Fruit fly (Drosophila melanogaster) whole organism, wandering third instar larva: Measurements from ENCODE around the gene Pgant4.
A peak's percentile ranks its signal among the peaks of the same experiment; 100 is the strongest.

Experiments
- Abd-B ChIP-seq: fragments of >200 bp; optimal IDR thresholded peaks from 2 replicates; lab custom pipeline; 2017; ENCODE audit warnings: missing biosample characterization, missing genetic modification characterization
- CG32264 ChIP-seq: fragments of 200-800 bp; sonication (Bioruptor generic); optimal IDR thresholded peaks from 2 replicates; lab custom pipeline; 2016; ENCODE audit warnings: missing biosample characterization, missing genetic modification characterization
- CG9705 ChIP-seq: fragments of 200-800 bp; sonication (Bioruptor generic); optimal IDR thresholded peaks from 2 replicates; lab custom pipeline; 2018; ENCODE audit warnings: missing biosample characterization, mild to moderate bottlenecking, missing genetic modification characterization
- CrebA ChIP-seq: fragments of 200-800 bp; sonication (Bioruptor generic); optimal IDR thresholded peaks from 2 replicates; lab custom pipeline; 2016; ENCODE audit warnings: missing biosample characterization, mild to moderate bottlenecking, missing genetic modification characterization, borderline replicate concordance
- Dfd ChIP-seq: fragments of >200 bp; optimal IDR thresholded peaks from 2 replicates; lab custom pipeline; 2017; ENCODE audit warnings: missing biosample characterization, missing genetic modification characterization
- Dif ChIP-seq: fragments of 200-275, 200-300 bp; sonication (Bioruptor generic); optimal IDR thresholded peaks from 2 replicates; lab custom pipeline; 2018; ENCODE audit warnings: missing biosample characterization, missing genetic modification characterization; ENCODE audit not compliant: partially characterized antibody
- GATAd ChIP-seq: sonication (Bioruptor generic); optimal IDR thresholded peaks from 2 replicates; lab custom pipeline; 2016; ENCODE audit warnings: missing biosample characterization, missing genetic modification characterization
- HLH106 ChIP-seq: fragments of 200-800 bp; optimal IDR thresholded peaks from 3 replicates; lab custom pipeline; 2019; ENCODE audit warnings: missing biosample characterization, mild to moderate bottlenecking, missing genetic modification characterization, moderate library complexity
- Hnf4 ChIP-seq: fragments of 200-800 bp; sonication (Bioruptor generic); optimal IDR thresholded peaks from 2 replicates; lab custom pipeline; 2016; ENCODE audit warnings: missing biosample characterization, mild to moderate bottlenecking, missing genetic modification characterization
- Hr83 ChIP-seq: fragments of 200-300 bp; sonication (Bioruptor generic); optimal IDR thresholded peaks from 2 replicates; lab custom pipeline; 2016; ENCODE audit warnings: missing biosample characterization, mild to moderate bottlenecking, missing genetic modification characterization, moderate library complexity; ENCODE audit not compliant: poor library complexity, severe bottlenecking
- Jra ChIP-seq: sonication (Bioruptor generic); optimal IDR thresholded peaks from 2 replicates; lab custom pipeline; 2016; ENCODE audit warnings: missing biosample characterization, missing genetic modification characterization
- N ChIP-seq: fragments of >200 bp; optimal IDR thresholded peaks from 2 replicates; lab custom pipeline; 2018; ENCODE audit warnings: missing biosample characterization, missing external identifiers, missing genetic modification characterization
- OdsH ChIP-seq: fragments of 200-800 bp; sonication (Bioruptor generic); optimal IDR thresholded peaks from 2 replicates; lab custom pipeline; 2016; ENCODE audit warnings: missing biosample characterization, mild to moderate bottlenecking, missing genetic modification characterization
- Rel ChIP-seq, 2 experiments: fragments of 200-800 bp; sonication (Bioruptor generic) in 1 of 2; optimal IDR thresholded peaks; 2 replicates in 1 of 2; 3 replicates in 1 of 2; lab custom pipeline; 2016 to 2019; ENCODE audit warnings: mild to moderate bottlenecking in 2 of 2, missing biosample characterization in 2 of 2, missing genetic modification characterization in 2 of 2, moderate library complexity in 1 of 2
- Sp1 ChIP-seq: fragments of 200-800 bp; sonication (Bioruptor generic); optimal IDR thresholded peaks from 3 replicates; lab custom pipeline; 2019; ENCODE audit warnings: missing biosample characterization, mild to moderate bottlenecking, missing genetic modification characterization, moderate library complexity
- br ChIP-seq: fragments of 200-800 bp; sonication (Bioruptor generic); optimal IDR thresholded peaks from 2 replicates; lab custom pipeline; 2016; ENCODE audit warnings: missing biosample characterization, missing genetic modification characterization
- brk ChIP-seq: fragments of 200-800 bp; sonication (Bioruptor generic); optimal IDR thresholded peaks from 2 replicates; lab custom pipeline; 2016; ENCODE audit warnings: missing biosample characterization, mild to moderate bottlenecking, missing genetic modification characterization
- dl ChIP-seq, 2 experiments: fragments of 175-275, 200-275 bp in 1 of 2; fragments of 200-275 bp in 1 of 2; sonication (Bioruptor generic); optimal IDR thresholded peaks; lab custom pipeline; 2018; ENCODE audit warnings: mild to moderate bottlenecking in 2 of 2, missing biosample characterization in 2 of 2, missing genetic modification characterization in 2 of 2, moderate library complexity in 2 of 2; ENCODE audit not compliant: partially characterized antibody in 2 of 2, insufficient read depth in 1 of 2
- dmrt93B ChIP-seq: fragments of 200-800 bp; sonication (Bioruptor generic); optimal IDR thresholded peaks from 2 replicates; lab custom pipeline; 2018; ENCODE audit warnings: missing biosample characterization, mild to moderate bottlenecking, missing genetic modification characterization
- dsf ChIP-seq: sonication (Bioruptor generic); optimal IDR thresholded peaks from 2 replicates; lab custom pipeline; 2016; ENCODE audit warnings: missing biosample characterization, missing genetic modification characterization, borderline replicate concordance
- foxo ChIP-seq, 2 experiments: fragments of 200-800 bp; sonication (Bioruptor generic); optimal IDR thresholded peaks; 2 replicates in 1 of 2; 3 replicates in 1 of 2; lab custom pipeline; 2016 to 2017; ENCODE audit warnings: missing biosample characterization in 2 of 2, missing genetic modification characterization in 2 of 2
- fru ChIP-seq: fragments of 200-800 bp; sonication (Bioruptor generic); optimal IDR thresholded peaks from 3 replicates; lab custom pipeline; 2016; ENCODE audit warnings: missing biosample characterization, mild to moderate bottlenecking, missing genetic modification characterization
- h ChIP-seq: fragments of 200-800 bp; sonication (Bioruptor generic); optimal IDR thresholded peaks from 3 replicates; lab custom pipeline; 2016; ENCODE audit warnings: missing biosample characterization, mild to moderate bottlenecking, missing genetic modification characterization
- jim ChIP-seq: fragments of 175-275, 200-325 bp; sonication (Bioruptor generic); optimal IDR thresholded peaks from 2 replicates; lab custom pipeline; 2016; ENCODE audit warnings: missing biosample characterization, mild to moderate bottlenecking, missing genetic modification characterization
- pan ChIP-seq: fragments of >200 bp; optimal IDR thresholded peaks from 2 replicates; lab custom pipeline; 2017
- psq ChIP-seq: fragments of 200-800 bp; sonication (Bioruptor generic); optimal IDR thresholded peaks from 3 replicates; lab custom pipeline; 2017; ENCODE audit warnings: missing biosample characterization, mild to moderate bottlenecking, missing genetic modification characterization, moderate library complexity
- rgr ChIP-seq: fragments of 200-800 bp; sonication (Bioruptor generic); optimal IDR thresholded peaks from 3 replicates; lab custom pipeline; 2016; ENCODE audit warnings: missing biosample characterization, mild to moderate bottlenecking, missing genetic modification characterization
- sv ChIP-seq: fragments of 200-800 bp; sonication (Bioruptor generic); optimal IDR thresholded peaks from 3 replicates; lab custom pipeline; 2016; ENCODE audit warnings: missing biosample characterization, missing genetic modification characterization
- tai ChIP-seq: sonication (Bioruptor generic); optimal IDR thresholded peaks from 2 replicates; lab custom pipeline; 2016; ENCODE audit warnings: missing biosample characterization, missing genetic modification characterization
- usp ChIP-seq: fragments of >200 bp; optimal IDR thresholded peaks from 2 replicates; lab custom pipeline; 2017; ENCODE audit warnings: missing biosample characterization, missing genetic modification characterization
- woc ChIP-seq: sonication (Bioruptor generic); optimal IDR thresholded peaks from 2 replicates; lab custom pipeline; 2016; ENCODE audit warnings: missing biosample characterization, mild to moderate bottlenecking, missing genetic modification characterization

The Pgant4 gene

dm6 chr2L:3437068-3437467, 35.3 kb upstream of the Pgant4 start (continued):
- no peak for TF ChIP-seq jim (GFP tag; lab: Kevin White, UChicago)
- peak; percentile 28 for TF ChIP-seq GATAd (GFP tag; lab: Kevin White, UChicago)
- no peak for TF ChIP-seq Abd-B (GFP tag; lab: Kevin White, UChicago)

DNA sequence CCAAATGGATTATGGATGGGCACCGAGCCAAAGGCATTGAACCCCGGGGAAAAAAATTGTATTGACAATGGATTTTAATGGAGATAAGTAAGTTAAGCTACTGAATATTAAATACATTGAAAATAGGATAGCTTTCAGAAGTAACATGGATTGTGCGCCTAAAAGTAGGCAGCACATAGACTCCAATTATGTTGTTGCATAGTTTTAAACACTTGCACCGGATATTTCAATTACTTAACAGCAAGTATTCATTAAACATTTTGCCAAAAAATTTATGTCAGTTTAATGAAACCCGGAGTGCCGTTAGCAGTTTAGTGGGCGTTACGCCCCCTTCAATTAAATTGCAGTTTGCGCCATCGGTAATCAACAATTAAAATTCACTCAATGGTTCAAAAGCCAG, 34.3 kb upstream of the Pgant4 start:
- TF ChIP-seq pan (lab: Kevin White, UChicago): no peak

- TF ChIP-seq usp (GFP tag; lab: Kevin White, UChicago) (no peak), woc (GFP tag; lab: Kevin White, UChicago) (no peak), h (GFP tag; lab: Kevin White, UChicago) (no peak), dmrt93B (GFP tag; lab: Kevin White, UChicago) (no peak), psq (GFP tag; lab: Kevin White, UChicago) (no peak), brk (GFP tag; lab: Kevin White, UChicago) (no peak), CG9705 (no peak), br (GFP tag; lab: Kevin White, UChicago) (no peak), N (no peak), dsf (no peak), fru (GFP tag; lab: Kevin White, UChicago) (no peak), tai (no peak), jim (GFP tag; lab: Kevin White, UChicago) (no peak), Sp1 (GFP tag; lab: Kevin White, UChicago) (no peak), Dif (no peak)
These were observed 32.9 kb upstream of the Pgant4 start for dm6 chr2L:3439502-3439901.

DNA sequence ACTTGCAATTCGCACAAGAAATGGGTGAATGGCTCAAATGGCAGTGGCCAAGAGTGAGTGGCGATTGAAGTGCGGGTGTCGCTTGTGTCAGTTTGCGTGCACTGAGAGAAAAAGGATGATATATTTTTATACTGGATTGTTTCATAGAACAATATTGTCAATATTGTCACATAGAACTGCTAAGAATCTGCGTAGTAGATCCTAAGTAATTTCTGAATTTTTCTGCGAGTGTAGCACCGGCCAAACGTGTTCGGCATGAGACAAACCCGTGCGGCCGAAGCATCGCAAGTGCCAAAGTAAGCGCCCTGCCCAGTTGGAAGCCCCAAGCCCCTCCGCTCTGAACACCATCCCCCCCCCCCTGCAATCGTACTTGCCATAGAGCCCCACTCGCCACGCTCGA, 32.1 kb upstream of the Pgant4 start:
- TF ChIP-seq rgr (GFP tag; lab: Kevin White, UChicago) (no peak), HLH106 (tag; lab: Kevin White, UChicago) (peak; percentile 40), br (GFP tag; lab: Kevin White, UChicago) (peak; percentile 46), OdsH (GFP tag; lab: Kevin White, UChicago) (peak; percentile 62), Hnf4 (peak; percentile 47), dmrt93B (GFP tag; lab: Kevin White, UChicago) (peak; percentile 19), psq (GFP tag; lab: Kevin White, UChicago) (peak; percentile 23), woc (GFP tag; lab: Kevin White, UChicago) (no peak), fru (GFP tag; lab: Kevin White, UChicago) (no peak), Sp1 (GFP tag; lab: Kevin White, UChicago) (peak; percentile 23)

DNA sequence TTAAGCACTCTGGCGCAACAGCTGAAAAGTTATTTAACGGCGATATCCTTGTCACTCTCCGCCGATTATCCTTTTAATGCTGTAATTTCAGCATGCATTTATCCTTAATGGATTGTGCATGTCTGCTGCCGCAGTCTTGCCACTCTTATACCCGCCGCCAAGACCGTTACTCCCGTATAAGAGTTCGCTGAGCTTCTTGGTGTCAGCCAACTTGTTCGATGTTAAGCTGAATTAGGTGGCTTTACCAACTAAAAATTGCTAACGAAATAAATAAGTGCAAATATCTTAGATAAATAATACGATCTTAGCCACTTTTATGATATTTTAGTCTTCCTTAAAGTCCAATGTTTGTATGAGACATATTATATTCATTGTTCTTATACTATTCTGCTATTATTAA, 31.2 kb upstream of the Pgant4 start:
- TF ChIP-seq Rel (GFP tag; optimal IDR thresholded peaks at IDR 0.05; lab: Kevin White, UChicago) (no peak), Rel (tag; optimal IDR thresholded peaks at IDR 0.05; lab: Kevin White, UChicago) (no peak), Hr83 (GFP tag; lab: Kevin White, UChicago) (no peak), HLH106 (tag; lab: Kevin White, UChicago) (no peak), Dfd (GFP tag; lab: Kevin White, UChicago) (no peak), psq (GFP tag; lab: Kevin White, UChicago) (no peak), Jra (GFP tag; lab: Kevin White, UChicago) (no peak), dsf (no peak), foxo (GFP tag; optimal IDR thresholded peaks at IDR 0.05; lab: Kevin White, UChicago) (no peak), dmrt93B (GFP tag; lab: Kevin White, UChicago) (no peak), Hnf4 (no peak), woc (GFP tag; lab: Kevin White, UChicago) (no peak), rgr (GFP tag; lab: Kevin White, UChicago) (no peak), Abd-B (GFP tag; lab: Kevin White, UChicago) (no peak), brk (GFP tag; lab: Kevin White, UChicago) (no peak), fru (GFP tag; lab: Kevin White, UChicago) (no peak)
- TF ChIP-seq, all 38 proteins: peak for 0

DNA sequence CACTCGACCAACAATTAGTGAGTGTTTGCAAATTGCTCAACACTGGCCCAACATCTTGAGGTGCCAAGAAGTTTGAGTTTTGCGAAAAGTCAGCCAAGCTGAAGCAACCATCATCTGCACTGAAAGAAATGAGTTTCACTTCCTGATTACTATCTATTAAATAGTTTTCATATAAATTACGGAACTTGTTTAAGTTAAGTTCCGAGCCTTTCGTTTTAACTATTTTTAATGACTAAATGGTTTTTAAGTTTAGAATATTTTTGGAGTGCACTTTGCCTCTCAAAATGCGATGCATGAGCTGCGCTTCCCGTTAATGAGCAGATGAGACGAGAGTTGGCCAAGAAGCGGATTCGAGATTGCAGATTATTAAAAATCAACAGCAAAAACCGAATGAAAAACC, 30.7 kb upstream of the Pgant4 start:
- TF ChIP-seq brk (GFP tag; lab: Kevin White, UChicago) (no peak), CrebA (GFP tag; lab: Kevin White, UChicago) (no peak), CG32264 (GFP tag; lab: Kevin White, UChicago) (no peak), jim (GFP tag; lab: Kevin White, UChicago) (no peak), dmrt93B (GFP tag; lab: Kevin White, UChicago) (no peak), sv (no peak), Dif (no peak), br (GFP tag; lab: Kevin White, UChicago) (no peak), foxo (GFP tag; optimal IDR thresholded peaks at IDR 0.05; lab: Kevin White, UChicago) (no peak), Rel (GFP tag; optimal IDR thresholded peaks at IDR 0.05; lab: Kevin White, UChicago) (no peak), Rel (tag; optimal IDR thresholded peaks at IDR 0.05; lab: Kevin White, UChicago) (no peak), dl (GFP tag; optimal IDR thresholded peaks at IDR 0.05; lab: Kevin White, UChicago; ENCODE audit: insufficient read depth in 1 of 2, partially characterized antibody in 2 of 2) (no peak)
